In the genomic region with DNA sequence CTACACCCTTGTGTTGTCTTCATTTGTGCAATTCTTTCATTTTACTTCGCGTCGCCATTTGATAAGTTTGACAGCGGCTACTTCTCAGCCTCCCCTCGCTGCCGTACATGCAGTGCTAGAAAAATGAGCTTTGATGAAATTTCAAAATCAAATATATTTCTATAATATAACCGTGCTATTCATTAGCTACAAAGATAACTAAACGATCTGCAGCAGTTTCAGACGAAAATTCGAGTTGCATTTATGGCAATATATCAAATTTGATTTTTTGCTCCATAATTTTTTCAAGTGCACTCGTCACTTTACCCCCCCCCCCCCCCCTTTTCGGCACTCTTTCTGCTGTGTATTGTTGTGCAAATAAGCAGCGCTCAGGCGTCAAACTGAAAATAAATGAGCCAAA, we compare ENCODE assay signal across 3 fruit fly cellular contexts.
TF ChIP-seq lines count a peak whose summit lies in the region.

No protein-coding gene starts in this region.

- no peak for TF ChIP-seq CTCF in whole organism, embryonic (GFP tag; optimal IDR thresholded peaks at IDR 0.05; lab: Kevin White, UChicago)

TF ChIP-seq in whole organism, embryonic, 481 proteins besides CTCF, POLR2A, EP300 and RAD21 (continues in another document):
- TF ChIP-seq ATbp (GFP tag; optimal IDR thresholded peaks at IDR 0.05; lab: Kevin White, UChicago) = peak; percentile 26
- peak; percentile 46 for TF ChIP-seq CG11504 (tag; optimal IDR thresholded peaks at IDR 0.05; lab: Kevin White, UChicago)
- peak in 1 of 2 experiments; percentile 17 for TF ChIP-seq Hr51 (GFP tag; optimal IDR thresholded peaks at IDR 0.05; lab: Kevin White, UChicago)
- TF ChIP-seq row (GFP tag; IDR thresholded peaks at IDR 0.05; lab: Robert Waterston, UW) = peak; percentile 56
- no peak for TF ChIP-seq cato (GFP tag; optimal IDR thresholded peaks at IDR 0.05; lab: Kevin White, UChicago; ENCODE audit: borderline replicate concordance)
- peak; percentile 46 for TF ChIP-seq dmrt99B (tag; optimal IDR thresholded peaks at IDR 0.05; lab: Kevin White, UChicago)
- TF ChIP-seq D19A (tag; optimal IDR thresholded peaks at IDR 0.05; lab: Kevin White, UChicago) = no peak
- no peak for TF ChIP-seq CG6813 (GFP tag; optimal IDR thresholded peaks at IDR 0.05; lab: Kevin White, UChicago)
- TF ChIP-seq Med (GFP tag; lab: Kevin White, UChicago) = peak; percentile 29
- TF ChIP-seq Tbp (GFP tag; optimal IDR thresholded peaks at IDR 0.05; lab: Kevin White, UChicago) = no peak
- TF ChIP-seq E2f1 (GFP tag; IDR thresholded peaks at IDR 0.05; lab: Robert Waterston, UW) = no peak
- peak; percentile 11 for TF ChIP-seq CG12769 (tag; optimal IDR thresholded peaks at IDR 0.05; lab: Kevin White, UChicago)
- peak; percentile 12 for TF ChIP-seq Fer1 (GFP tag; optimal IDR thresholded peaks at IDR 0.05; lab: Kevin White, UChicago)
- TF ChIP-seq jing (GFP tag; optimal IDR thresholded peaks at IDR 0.05; lab: Kevin White, UChicago) = no peak
- no peak for TF ChIP-seq Nf-YB (GFP tag; optimal IDR thresholded peaks at IDR 0.05; lab: Kevin White, UChicago)
- TF ChIP-seq CG7839 (tag; optimal IDR thresholded peaks at IDR 0.05; lab: Kevin White, UChicago) = peak; percentile 37
- TF ChIP-seq Oli (tag; optimal IDR thresholded peaks at IDR 0.05; lab: Kevin White, UChicago) = peak; percentile 36
- TF ChIP-seq phol (tag; optimal IDR thresholded peaks at IDR 0.05; lab: Kevin White, UChicago) = peak; percentile 20
- TF ChIP-seq fd96Cb (tag; optimal IDR thresholded peaks at IDR 0.05; lab: Kevin White, UChicago) = peak; percentile 8
- peak; percentile 29 for TF ChIP-seq Sox102F (GFP tag; optimal IDR thresholded peaks at IDR 0.05; lab: Kevin White, UChicago)
- no peak for TF ChIP-seq CG31388 (GFP tag; optimal IDR thresholded peaks at IDR 0.05; lab: Kevin White, UChicago)
- peak; percentile 20 for TF ChIP-seq caup (GFP tag; optimal IDR thresholded peaks at IDR 0.05; lab: Kevin White, UChicago; ENCODE audit: severe bottlenecking)
- peak; percentile 7 for TF ChIP-seq CG17359 (tag; optimal IDR thresholded peaks at IDR 0.05; lab: Kevin White, UChicago)
- no peak for TF ChIP-seq nom (GFP tag; optimal IDR thresholded peaks at IDR 0.05; lab: Kevin White, UChicago)
- peak; percentile 13 for TF ChIP-seq CG2712 (tag; optimal IDR thresholded peaks at IDR 0.05; lab: Kevin White, UChicago)
- TF ChIP-seq HLHmδ (GFP tag; optimal IDR thresholded peaks at IDR 0.05; lab: Kevin White, UChicago) = no peak
- no peak for TF ChIP-seq pros (GFP tag; optimal IDR thresholded peaks at IDR 0.05; lab: Kevin White, UChicago)
- TF ChIP-seq lilli (GFP tag; optimal IDR thresholded peaks at IDR 0.05; lab: Kevin White, UChicago) = peak; percentile 5
- TF ChIP-seq Oaz (GFP tag; IDR thresholded peaks at IDR 0.05; lab: Robert Waterston, UW) = 0 out of 2 replicates have a peak, but pooled peaks have one; percentile 6

TF ChIP-seq in whole organism, prepupa, 60 proteins besides CTCF, POLR2A, EP300 and RAD21:
- TF ChIP-seq Eip78C (GFP tag; lab: Kevin White, UChicago) = peak; percentile 36
- no peak for TF ChIP-seq Hr39 (GFP tag; optimal IDR thresholded peaks at IDR 0.05; lab: Kevin White, UChicago)
- peak; percentile 42 for TF ChIP-seq svp (GFP tag; lab: Kevin White, UChicago)
- TF ChIP-seq Blimp-1 (GFP tag; optimal IDR thresholded peaks at IDR 0.05; lab: Kevin White, UChicago) = no peak
TF ChIP-seq in whole organism, prepupa: peak in this region for 2.

TF ChIP-seq in whole organism, wandering third instar larva, 38 proteins besides CTCF, POLR2A, EP300 and RAD21:
- TF ChIP-seq Dfd (GFP tag; optimal IDR thresholded peaks at IDR 0.05; lab: Kevin White, UChicago) (peak; percentile 50), woc (GFP tag; optimal IDR thresholded peaks at IDR 0.05; lab: Kevin White, UChicago) (no peak)
TF ChIP-seq in whole organism, wandering third instar larva: peak in this region for 1.
